Worm (Caenorhabditis elegans): ENCODE measurements around the gene C05C8.8.

ce11 chrV:7224947-7225346 is 30.0 kb downstream of the C05C8.8 start, which contains the start of gene fkb-3:
- TF ChIP-seq nhr-28 (tag; optimal IDR thresholded peaks at IDR 0.05), result no peak
- TF ChIP-seq nhr-23 (tag; optimal IDR thresholded peaks at IDR 0.05), result peak; percentile 65
- TF ChIP-seq nhr-67 (tag; optimal IDR thresholded peaks at IDR 0.05), result no peak
- no peak for TF ChIP-seq ama-1 (optimal IDR thresholded peaks at IDR 0.05)
- TF ChIP-seq nhr-11 (tag; optimal IDR thresholded peaks at IDR 0.05), result no peak
- TF ChIP-seq elt-3 (tag; optimal IDR thresholded peaks at IDR 0.05), result peak in 1 of 3 experiments; percentile 18
- TF ChIP-seq unc-62 (GFP tag; optimal IDR thresholded peaks at IDR 0.05), result no peak
- no peak for TF ChIP-seq elt-2 (tag; optimal IDR thresholded peaks at IDR 0.05)
